Worm (Caenorhabditis elegans) whole organism, L4 larva: ENCODE results near the gene F58F12.2.

Source experiments
- D1046.2 ChIP-seq: fragments of 200-800 bp; sonication (Bioruptor generic); IDR thresholded peaks from 2 replicates; pipeline ENCODE4 v1.3.6; 2022; ENCODE audit warnings: missing genetic modification characterization, missing compliant biosample characterization
- F10B5.3 ChIP-seq: sonication (generic microtip); optimal IDR thresholded peaks from 2 replicates; lab custom pipeline; 2016; ENCODE audit warnings: mild to moderate bottlenecking, missing genetic modification characterization, missing compliant biosample characterization
- F37D6.2 ChIP-seq: sonication (generic microtip); optimal IDR thresholded peaks from 2 replicates; lab custom pipeline; 2016; ENCODE audit warnings: mild to moderate bottlenecking, missing genetic modification characterization, missing compliant biosample characterization
- F44E2.7 ChIP-seq: fragments of 200-800 bp; sonication (Bioruptor generic); IDR thresholded peaks from 2 replicates; pipeline ENCODE4 v2.1.2; 2022; ENCODE audit warnings: missing genetic modification characterization, missing compliant biosample characterization
- F49E8.2 ChIP-seq: sonication (generic microtip); optimal IDR thresholded peaks from 2 replicates; lab custom pipeline; 2016; ENCODE audit warnings: missing compliant biosample characterization, mild to moderate bottlenecking, missing genetic modification characterization, borderline replicate concordance
- T20F7.1 ChIP-seq: fragments of 200-800 bp; sonication (Bioruptor generic); optimal IDR thresholded peaks from 2 replicates; lab custom pipeline; 2018; ENCODE audit warnings: mild to moderate bottlenecking, missing genetic modification characterization, missing compliant biosample characterization
- T26A8.4 ChIP-seq: fragments of 200-800 bp; sonication (Bioruptor generic); IDR thresholded peaks from 2 replicates; pipeline ENCODE4 v1.3.6; 2022; ENCODE audit warnings: missing genetic modification characterization, missing compliant biosample characterization
- Y75B8A.6 ChIP-seq: fragments of 200-800 bp; sonication (Bioruptor generic); IDR thresholded peaks from 2 replicates; pipeline ENCODE4 v1.3.6; 2022; ENCODE audit warnings: missing genetic modification reagents, missing genetic modification characterization, missing compliant biosample characterization
- ZK546.5 ChIP-seq, 2 experiments: sonication (generic microtip); optimal IDR thresholded peaks; 2 replicates each; lab custom pipeline; 2017; ENCODE audit warnings: missing biosample characterization in 2 of 2, missing genetic modification characterization in 2 of 2
- aha-1 ChIP-seq: fragments of 150-350 bp; peaks from one replicate; lab custom pipeline; 2014; ENCODE audit warnings: missing biosample characterization, missing genetic modification characterization
- ama-1 ChIP-seq: fragments of 150-350 bp; optimal IDR thresholded peaks from 2 replicates; lab custom pipeline; 2014; ENCODE audit warnings: inconsistent platforms, mixed read lengths
- arid-1 ChIP-seq: fragments of 200-800 bp; sonication (Bioruptor generic); conservative IDR thresholded peaks from 2 replicates; pipeline ENCODE4 v1.3.6; 2022; ENCODE audit warnings: missing genetic modification reagents, missing genetic modification characterization, missing compliant biosample characterization
- ceh-44 ChIP-seq: fragments of 200-800 bp; sonication (Bioruptor generic); IDR thresholded peaks from 2 replicates; pipeline ENCODE4 v1.3.6; 2022; ENCODE audit warnings: missing genetic modification reagents, missing genetic modification characterization, missing compliant biosample characterization
- ceh-82 ChIP-seq: sonication (generic microtip); optimal IDR thresholded peaks from 2 replicates; lab custom pipeline; 2017; ENCODE audit warnings: missing biosample characterization, missing genetic modification characterization
- ctbp-1 ChIP-seq: fragments of 200-800 bp; sonication (Bioruptor generic); IDR thresholded peaks from 2 replicates; pipeline ENCODE4 v1.3.6; 2022; ENCODE audit warnings: missing genetic modification reagents, missing genetic modification characterization, missing compliant biosample characterization
- daf-16 ChIP-seq, 3 experiments: sonication (generic microtip); optimal IDR thresholded peaks; 2 replicates each; lab custom pipeline; 2016 to 2017; ENCODE audit warnings: missing genetic modification characterization in 3 of 3, missing genetic modification reagents in 3 of 3, mild to moderate bottlenecking in 2 of 3, missing compliant biosample characterization in 2 of 3, missing biosample characterization in 1 of 3, moderate library complexity in 1 of 3
- dmd-6 ChIP-seq: fragments of 200-800 bp; sonication (Bioruptor generic); IDR thresholded peaks from 2 replicates; pipeline ENCODE4 v1.3.6; 2022; ENCODE audit warnings: missing genetic modification reagents, missing genetic modification characterization, missing compliant biosample characterization
- dpl-1 ChIP-seq: fragments of 150-350 bp; optimal IDR thresholded peaks from 2 replicates; lab custom pipeline; 2014; ENCODE audit warnings: missing biosample characterization, missing genetic modification reagents, missing genetic modification characterization
- dve-1 ChIP-seq: sonication (generic microtip); optimal IDR thresholded peaks from 2 replicates; lab custom pipeline; 2017; ENCODE audit warnings: antibody characterized with exemption, mild to moderate bottlenecking, missing genetic modification characterization, missing compliant biosample characterization; ENCODE audit not compliant: insufficient read depth
- egl-27 ChIP-seq: sonication (generic microtip); optimal IDR thresholded peaks from 3 replicates; lab custom pipeline; 2017; ENCODE audit warnings: missing biosample characterization, missing genetic modification reagents, missing genetic modification characterization
- hif-1 ChIP-seq, 2 experiments: sonication (generic microtip); optimal IDR thresholded peaks; 2 replicates each; lab custom pipeline; 2016 to 2017; ENCODE audit warnings: missing compliant biosample characterization in 2 of 2, missing genetic modification characterization in 2 of 2, missing genetic modification reagents in 2 of 2, missing genotype in 2 of 2, mild to moderate bottlenecking in 1 of 2
- hlh-11 ChIP-seq: fragments of 200-800 bp; sonication (Bioruptor generic); optimal IDR thresholded peaks from 2 replicates; lab custom pipeline; 2018; ENCODE audit warnings: mild to moderate bottlenecking, missing genetic modification characterization, missing compliant biosample characterization
- hlh-30 ChIP-seq: sonication (generic microtip); optimal IDR thresholded peaks from 2 replicates; lab custom pipeline; 2017; ENCODE audit warnings: antibody characterized with exemption, mild to moderate bottlenecking, missing genetic modification characterization, missing compliant biosample characterization; ENCODE audit not compliant: insufficient read depth
- hmg-1.1 ChIP-seq: fragments of 200-800 bp; sonication (Bioruptor generic); IDR thresholded peaks from 2 replicates; pipeline ENCODE4 v1.3.6; 2022; ENCODE audit warnings: missing genetic modification reagents, missing genetic modification characterization, missing compliant biosample characterization
- lim-7 ChIP-seq: fragments of 200-800 bp; sonication (Bioruptor generic); IDR thresholded peaks from 2 replicates; pipeline ENCODE4 v1.3.6; 2022; ENCODE audit warnings: missing genetic modification characterization, missing compliant biosample characterization
- lin-1 ChIP-seq: fragments of 200-800 bp; sonication (Bioruptor generic); IDR thresholded peaks from 2 replicates; pipeline ENCODE4 v1.3.6; 2022; ENCODE audit warnings: missing genetic modification reagents, missing genetic modification characterization, missing compliant biosample characterization
- lin-13 ChIP-seq: fragments of 150-350 bp; optimal IDR thresholded peaks from 2 replicates; lab custom pipeline; 2014; ENCODE audit warnings: missing biosample characterization, missing genetic modification reagents, missing genetic modification characterization
- lin-29 ChIP-seq: fragments of 200-800 bp; sonication (Bioruptor generic); IDR thresholded peaks from 2 replicates; pipeline ENCODE4 v1.3.6; 2022; ENCODE audit warnings: missing genetic modification reagents, missing genetic modification characterization, missing compliant biosample characterization
- lin-38 ChIP-seq: fragments of 200-800 bp; sonication (Bioruptor generic); IDR thresholded peaks from 2 replicates; pipeline ENCODE4 v1.3.6; 2022; ENCODE audit warnings: missing genetic modification reagents, missing genetic modification characterization, missing compliant biosample characterization
- lir-3 ChIP-seq: sonication (generic microtip); optimal IDR thresholded peaks from 2 replicates; lab custom pipeline; 2016; ENCODE audit warnings: mild to moderate bottlenecking, missing genetic modification characterization, missing compliant biosample characterization
- lsy-2 ChIP-seq, 2 experiments: fragments of 150-350 bp in 1 of 2; sonication (generic microtip) in 1 of 2; optimal IDR thresholded peaks; 2 replicates each; lab custom pipeline; 2014 to 2017; ENCODE audit warnings: missing biosample characterization in 2 of 2, missing genetic modification characterization in 2 of 2
- mep-1 ChIP-seq: fragments of 150-350 bp; sonication (generic microtip); optimal IDR thresholded peaks from 3 replicates; lab custom pipeline; 2014; ENCODE audit warnings: missing biosample characterization, missing genetic modification characterization
- mes-2 ChIP-seq: sonication (generic microtip); optimal IDR thresholded peaks from 2 replicates; lab custom pipeline; 2016; ENCODE audit warnings: missing genotype, mild to moderate bottlenecking, missing genetic modification characterization, missing compliant biosample characterization; ENCODE audit not compliant: poor library complexity, severe bottlenecking
- mxl-2 ChIP-seq: fragments of 200-800 bp; sonication (Bioruptor generic); conservative IDR thresholded peaks from 2 replicates; pipeline ENCODE4 v1.3.6; 2022; ENCODE audit warnings: missing genetic modification reagents, missing genetic modification characterization, missing compliant biosample characterization
- mxl-3 ChIP-seq: fragments of 200-800 bp; sonication (Bioruptor generic); optimal IDR thresholded peaks from 2 replicates; lab custom pipeline; 2018; ENCODE audit warnings: mild to moderate bottlenecking, missing genetic modification characterization, missing compliant biosample characterization
- nhr-102 ChIP-seq: sonication (generic microtip); optimal IDR thresholded peaks from 2 replicates; lab custom pipeline; 2016; ENCODE audit warnings: mild to moderate bottlenecking, missing genetic modification characterization, moderate library complexity, missing compliant biosample characterization
- nhr-11 ChIP-seq: fragments of 150-350 bp; optimal IDR thresholded peaks from 2 replicates; lab custom pipeline; 2014; ENCODE audit warnings: missing biosample characterization, missing genetic modification characterization
- nhr-237 ChIP-seq: sonication (generic microtip); optimal IDR thresholded peaks from 2 replicates; lab custom pipeline; 2017; ENCODE audit warnings: missing biosample characterization, missing genetic modification characterization
- pha-4 ChIP-seq, 2 experiments: fragments of 150-350 bp in 1 of 2; fragments of 200-800 bp in 1 of 2; sonication (Bioruptor generic) in 1 of 2; IDR thresholded peaks in 1 of 2; optimal IDR thresholded peaks in 1 of 2; 2 replicates each; pipeline versions ENCODE4 v1.3.6 to Lab custom; 2014 to 2022; ENCODE audit warnings: missing genetic modification characterization in 2 of 2, missing genetic modification reagents in 2 of 2, missing biosample characterization in 1 of 2, missing compliant biosample characterization in 1 of 2
- rbr-2 ChIP-seq: sonication (generic microtip); optimal IDR thresholded peaks from 2 replicates; lab custom pipeline; 2016; ENCODE audit warnings: missing genotype, missing genetic modification characterization, missing compliant biosample characterization
- saeg-2 ChIP-seq: fragments of 200-800 bp; sonication (Bioruptor generic); IDR thresholded peaks from 2 replicates; pipeline ENCODE4 v1.3.6; 2022; ENCODE audit warnings: missing genetic modification reagents, missing genetic modification characterization, missing compliant biosample characterization
- spr-1 ChIP-seq: sonication (generic microtip); optimal IDR thresholded peaks from 2 replicates; lab custom pipeline; 2016; ENCODE audit warnings: mild to moderate bottlenecking, missing genetic modification characterization, missing compliant biosample characterization
- spr-3 ChIP-seq: fragments of 200-800 bp; sonication (Bioruptor generic); optimal IDR thresholded peaks from 2 replicates; lab custom pipeline; 2018; ENCODE audit warnings: mild to moderate bottlenecking, missing genetic modification characterization, missing compliant biosample characterization
- tag-97 ChIP-seq: fragments of 200-800 bp; sonication (Bioruptor generic); IDR thresholded peaks from 2 replicates; pipeline ENCODE4 v1.3.6; 2022; ENCODE audit warnings: missing genetic modification characterization, missing compliant biosample characterization
- tra-1 ChIP-seq: fragments of 200-800 bp; sonication (Bioruptor generic); IDR thresholded peaks from 2 replicates; pipeline ENCODE4 v1.3.6; 2022; ENCODE audit warnings: missing genetic modification reagents, missing genetic modification characterization, missing compliant biosample characterization
- unc-130 ChIP-seq: sonication (generic microtip); optimal IDR thresholded peaks from 2 replicates; lab custom pipeline; 2016; ENCODE audit warnings: missing genetic modification reagents, missing genetic modification characterization, missing compliant biosample characterization
- unc-39 ChIP-seq: sonication (generic microtip); optimal IDR thresholded peaks from 2 replicates; lab custom pipeline; 2017; ENCODE audit warnings: missing biosample characterization, missing genetic modification characterization
- zfp-2 ChIP-seq: sonication (generic microtip); optimal IDR thresholded peaks from 2 replicates; lab custom pipeline; 2016; ENCODE audit warnings: mild to moderate bottlenecking, missing genetic modification characterization, missing compliant biosample characterization
- zip-2 ChIP-seq: fragments of 150-350 bp; optimal IDR thresholded peaks from 2 replicates; lab custom pipeline; 2014; ENCODE audit warnings: missing biosample characterization, missing genetic modification characterization
- ztf-11 ChIP-seq: fragments of 150-350 bp; optimal IDR thresholded peaks from 2 replicates; lab custom pipeline; 2014; ENCODE audit warnings: missing biosample characterization, missing genetic modification characterization

Gene F58F12.2

DNA sequence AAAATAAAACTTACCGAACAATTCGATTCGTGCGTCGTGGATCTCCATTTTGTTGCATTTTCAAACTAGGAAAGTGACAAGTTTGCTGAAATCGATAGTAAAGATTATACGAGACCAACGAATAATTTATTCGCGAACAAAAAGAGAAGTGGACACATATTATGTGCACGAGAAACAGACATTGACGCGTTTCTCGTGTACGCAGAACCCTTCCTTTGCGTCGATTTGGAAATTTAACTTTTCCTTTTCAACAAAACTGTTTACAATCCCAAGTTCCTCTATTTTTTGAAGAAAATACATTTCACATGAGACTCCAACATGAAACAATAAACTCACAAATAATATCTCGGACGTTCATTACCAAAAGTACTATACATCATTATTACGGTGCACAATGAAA lies 27.0 kb downstream of the F58F12.2 start, which contains the start of gene K10B2.4:
TSS of gene K10B2.4 (minus strand) at position 138 of the 400 bp plus-strand sequence.
- TF ChIP-seq mxl-2: no peak
- TF ChIP-seq mxl-3 (GFP tag; lab: Kevin White, UChicago): peak; percentile 30
- peak; percentile 60 for TF ChIP-seq hmg-1.1 (GFP tag; lab: Robert Waterston, UW)
- no peak for TF ChIP-seq egl-27 (tag; lab: Kevin White, UChicago)
- no peak for TF ChIP-seq unc-130 (GFP tag; lab: Kevin White, UChicago)
- no peak for TF ChIP-seq D1046.2 (GFP tag; lab: Robert Waterston, UW)
- TF ChIP-seq zip-2: no peak
- TF ChIP-seq ceh-44 (GFP tag; lab: Robert Waterston, UW): no peak
- TF ChIP-seq lin-13 (GFP tag; lab: Kevin White, UChicago): peak; percentile 36
- no peak for TF ChIP-seq spr-1 (tag; lab: Kevin White, UChicago)
- no peak for TF ChIP-seq tra-1 (GFP tag; lab: Robert Waterston, UW)
- no peak for TF ChIP-seq ztf-11 (tag; lab: Kevin White, UChicago)
- TF ChIP-seq T20F7.1: peak; percentile 57
- TF ChIP-seq lin-29 (GFP tag; lab: Robert Waterston, UW): no peak
- no peak for TF ChIP-seq tag-97 (GFP tag; lab: Robert Waterston, UW)
- TF ChIP-seq ama-1 (lab: Kevin White, UChicago): peak; percentile 27
- TF ChIP-seq zfp-2: no peak
- peak in 1 of 2 experiments; percentile 87 for TF ChIP-seq lsy-2 (tag; optimal IDR thresholded peaks at IDR 0.05; lab: Kevin White, UChicago)
- no peak for TF ChIP-seq lir-3
- peak; percentile 92 for TF ChIP-seq aha-1 (tag; lab: Kevin White, UChicago)
- no peak for TF ChIP-seq unc-39 (tag; lab: Kevin White, UChicago)
- no peak for TF ChIP-seq F10B5.3
- TF ChIP-seq ZK546.5 (tag; optimal IDR thresholded peaks at IDR 0.05; lab: Kevin White, UChicago): no peak
- no peak for TF ChIP-seq saeg-2 (GFP tag; lab: Robert Waterston, UW)
- peak; percentile 7 for TF ChIP-seq spr-3
- TF ChIP-seq arid-1: 0 out of 2 replicates have a peak, but pooled peaks have one; percentile 16
- TF ChIP-seq hif-1 (tag; optimal IDR thresholded peaks at IDR 0.05; lab: Kevin White, UChicago): peak in 1 of 2 experiments; percentile 8
- TF ChIP-seq hlh-30 (tag; lab: Kevin White, UChicago): peak; percentile 53
- TF ChIP-seq F49E8.2: no peak
- TF ChIP-seq F44E2.7 (GFP tag; lab: Robert Waterston, UW): no peak
- TF ChIP-seq nhr-11: peak; percentile 8
- TF ChIP-seq nhr-102 (tag; lab: Kevin White, UChicago): no peak
- peak; percentile 35 for TF ChIP-seq dve-1 (tag; lab: Kevin White, UChicago)
- peak; percentile 90 for TF ChIP-seq mes-2 (tag; lab: Kevin White, UChicago)
- no peak for TF ChIP-seq ceh-82 (tag; lab: Kevin White, UChicago)
- no peak for TF ChIP-seq pha-4 (GFP tag; IDR thresholded peaks at IDR 0.05; lab: Robert Waterston, UW)
- TF ChIP-seq pha-4 (tag; optimal IDR thresholded peaks at IDR 0.05; lab: Kevin White, UChicago): peak; percentile 39
- peak; percentile 81 for TF ChIP-seq lin-38 (GFP tag; lab: Robert Waterston, UW)
- TF ChIP-seq lim-7 (GFP tag; lab: Robert Waterston, UW): no peak
- peak; percentile 78 for TF ChIP-seq dpl-1 (GFP tag; lab: Kevin White, UChicago)
- TF ChIP-seq F37D6.2 (tag; lab: Kevin White, UChicago): no peak
- peak; percentile 55 for TF ChIP-seq hlh-11 (tag; lab: Kevin White, UChicago)
- TF ChIP-seq rbr-2 (tag; lab: Kevin White, UChicago): peak; percentile 48
- no peak for TF ChIP-seq ctbp-1 (GFP tag; lab: Robert Waterston, UW)
- no peak for TF ChIP-seq lin-1
- no peak for TF ChIP-seq daf-16 (GFP tag; optimal IDR thresholded peaks at IDR 0.05; lab: Kevin White, UChicago)
- TF ChIP-seq daf-16 (tag; optimal IDR thresholded peaks at IDR 0.05; lab: Kevin White, UChicago): peak; percentile 67
- TF ChIP-seq mep-1 (tag; lab: Kevin White, UChicago): peak; percentile 87
- no peak for TF ChIP-seq dmd-6 (GFP tag; lab: Robert Waterston, UW)
- 0 out of 2 replicates have a peak, but pooled peaks have one; percentile 26 for TF ChIP-seq T26A8.4
- TF ChIP-seq Y75B8A.6: no peak
- no peak for TF ChIP-seq nhr-237 (tag; lab: Kevin White, UChicago)
